Worm (Caenorhabditis elegans) whole organism, L3 larva: ENCODE measurements around the gene C36C5.12.
A peak's percentile ranks its signal among the peaks of the same experiment; 100 is the strongest.

Experiments
- R02D3.7 ChIP-seq: fragments of 150-350 bp; optimal IDR thresholded peaks from 2 replicates; lab custom pipeline; 2014; ENCODE audit warnings: missing biosample characterization, missing genetic modification characterization
- ZK546.5 ChIP-seq: sonication (generic microtip); optimal IDR thresholded peaks from 2 replicates; lab custom pipeline; 2017; ENCODE audit warnings: missing biosample characterization, missing genetic modification characterization
- aly-2 ChIP-seq: fragments of 150-350 bp; optimal IDR thresholded peaks from 2 replicates; lab custom pipeline; 2014; ENCODE audit warnings: missing biosample characterization, missing genetic modification characterization
- ceh-16 ChIP-seq: sonication (generic microtip); optimal IDR thresholded peaks from 2 replicates; lab custom pipeline; 2017; ENCODE audit warnings: missing biosample characterization, missing genetic modification characterization
- ceh-28 ChIP-seq: fragments of 150-350 bp; optimal IDR thresholded peaks from 2 replicates; lab custom pipeline; 2014; ENCODE audit warnings: missing biosample characterization, missing genetic modification reagents, missing genetic modification characterization
- ceh-82 ChIP-seq: fragments of 150-350 bp; optimal IDR thresholded peaks from 2 replicates; lab custom pipeline; 2014; ENCODE audit warnings: missing biosample characterization, missing genetic modification characterization
- ceh-9 ChIP-seq: sonication (generic microtip); optimal IDR thresholded peaks from 2 replicates; lab custom pipeline; 2018; ENCODE audit warnings: missing biosample characterization, missing genetic modification characterization
- daf-12 ChIP-seq: fragments of 150-350 bp; optimal IDR thresholded peaks from 2 replicates; lab custom pipeline; 2014; ENCODE audit warnings: missing biosample characterization, missing genetic modification reagents, missing genetic modification characterization
- egl-27 ChIP-seq: sonication (generic microtip); optimal IDR thresholded peaks from 4 replicates; lab custom pipeline; 2017; ENCODE audit warnings: missing biosample characterization, missing genetic modification reagents, missing genetic modification characterization
- egl-5 ChIP-seq: fragments of 150-350 bp; optimal IDR thresholded peaks from 2 replicates; lab custom pipeline; 2017; ENCODE audit warnings: missing biosample characterization, missing genetic modification reagents, missing genetic modification characterization, inconsistent platforms
- elt-1 ChIP-seq: fragments of 150-350 bp; optimal IDR thresholded peaks from 2 replicates; lab custom pipeline; 2014; ENCODE audit warnings: missing biosample characterization, missing genetic modification characterization
- elt-2 ChIP-seq: sonication (generic microtip); optimal IDR thresholded peaks from 2 replicates; lab custom pipeline; 2016; ENCODE audit warnings: missing genetic modification reagents, mild to moderate bottlenecking, missing genetic modification characterization, missing compliant biosample characterization
- elt-3 ChIP-seq, 3 experiments: fragments of 150-350 bp in 1 of 3; sonication (generic microtip) in 2 of 3; optimal IDR thresholded peaks; 2 replicates in 2 of 3; 4 replicates in 1 of 3; lab custom pipeline; 2014 to 2017; ENCODE audit warnings: missing biosample characterization in 3 of 3, missing genetic modification characterization in 3 of 3
- eor-1 ChIP-seq, 2 experiments: fragments of 150-350 bp; optimal IDR thresholded peaks; 2 replicates each; lab custom pipeline; 2014 to 2018; ENCODE audit warnings: missing biosample characterization in 2 of 2, missing genetic modification characterization in 2 of 2
- fkh-10 ChIP-seq: sonication (generic microtip); optimal IDR thresholded peaks from 2 replicates; lab custom pipeline; 2017; ENCODE audit warnings: missing biosample characterization, missing genetic modification reagents, missing genetic modification characterization
- fos-1 ChIP-seq: fragments of 150-350 bp; optimal IDR thresholded peaks from 2 replicates; lab custom pipeline; 2014; ENCODE audit warnings: missing biosample characterization, missing genetic modification characterization
- hmg-11 ChIP-seq: sonication (generic microtip); optimal IDR thresholded peaks from 2 replicates; lab custom pipeline; 2016; ENCODE audit warnings: missing genetic modification characterization, missing compliant biosample characterization
- jun-1 ChIP-seq: fragments of 150-350 bp; optimal IDR thresholded peaks from 2 replicates; lab custom pipeline; 2014; ENCODE audit warnings: missing biosample characterization, missing genetic modification reagents, missing genetic modification characterization
- lin-15B ChIP-seq: fragments of 150-350 bp; optimal IDR thresholded peaks from 2 replicates; lab custom pipeline; 2014; ENCODE audit warnings: missing biosample characterization, missing genetic modification characterization
- lin-39 ChIP-seq: fragments of 150-350 bp; optimal IDR thresholded peaks from 2 replicates; lab custom pipeline; 2018; ENCODE audit warnings: missing biosample characterization, missing genetic modification reagents, missing genetic modification characterization
- mdl-1 ChIP-seq: fragments of 150-350 bp; optimal IDR thresholded peaks from 2 replicates; lab custom pipeline; 2014; ENCODE audit warnings: missing biosample characterization, missing genetic modification characterization
- mml-1 ChIP-seq: fragments of 150-350 bp; sonication (generic microtip); optimal IDR thresholded peaks from 3 replicates; lab custom pipeline; 2014; ENCODE audit warnings: missing biosample characterization, missing genetic modification characterization
- nfya-1 ChIP-seq: sonication (generic microtip); optimal IDR thresholded peaks from 2 replicates; lab custom pipeline; 2017; ENCODE audit warnings: missing genetic modification characterization, mild to moderate bottlenecking, missing compliant biosample characterization, antibody characterized with exemption, moderate library complexity; ENCODE audit not compliant: insufficient read depth
- nhr-11 ChIP-seq: fragments of 150-350 bp; optimal IDR thresholded peaks from 2 replicates; lab custom pipeline; 2014; ENCODE audit warnings: missing biosample characterization, missing genetic modification characterization
- nhr-12 ChIP-seq: fragments of 150-350 bp; optimal IDR thresholded peaks from 2 replicates; lab custom pipeline; 2014; ENCODE audit warnings: missing biosample characterization, missing genetic modification characterization
- nhr-23 ChIP-seq: fragments of 150-350 bp; optimal IDR thresholded peaks from 2 replicates; lab custom pipeline; 2014; ENCODE audit warnings: missing biosample characterization, missing genetic modification reagents, missing genetic modification characterization
- nhr-25 ChIP-seq: sonication (generic microtip); optimal IDR thresholded peaks from 2 replicates; lab custom pipeline; 2017; ENCODE audit warnings: missing biosample characterization, missing genetic modification characterization
- nhr-43 ChIP-seq: sonication (generic microtip); optimal IDR thresholded peaks from 2 replicates; lab custom pipeline; 2016; ENCODE audit warnings: mild to moderate bottlenecking, missing genetic modification characterization, missing compliant biosample characterization; ENCODE audit not compliant: poor library complexity, severe bottlenecking
- nhr-67 ChIP-seq: fragments of 150-350 bp; optimal IDR thresholded peaks from 2 replicates; lab custom pipeline; 2014; ENCODE audit warnings: missing biosample characterization, missing genetic modification characterization
- nhr-76 ChIP-seq: fragments of 150-350 bp; sonication (generic microtip); optimal IDR thresholded peaks from 5 replicates; lab custom pipeline; 2014; ENCODE audit warnings: missing biosample characterization, missing genetic modification characterization
- nhr-77 ChIP-seq: fragments of 150-350 bp; optimal IDR thresholded peaks from 2 replicates; lab custom pipeline; 2014; ENCODE audit warnings: missing biosample characterization, missing genetic modification characterization
- pha-4 ChIP-seq: fragments of 150-350 bp; optimal IDR thresholded peaks from 2 replicates; lab custom pipeline; 2014; ENCODE audit warnings: missing biosample characterization, missing genetic modification reagents, missing genetic modification characterization
- sea-2 ChIP-seq: fragments of 150-350 bp; sonication (generic microtip); optimal IDR thresholded peaks from 4 replicates; lab custom pipeline; 2014; ENCODE audit warnings: missing biosample characterization, missing genetic modification reagents, missing genetic modification characterization
- skn-1 ChIP-seq: fragments of 150-350 bp; optimal IDR thresholded peaks from 2 replicates; lab custom pipeline; 2014; ENCODE audit warnings: missing biosample characterization, missing genetic modification characterization
- snpc-4 ChIP-seq: fragments of 150-350 bp; optimal IDR thresholded peaks from 2 replicates; lab custom pipeline; 2014; ENCODE audit warnings: missing biosample characterization, missing genetic modification characterization
- unc-39 ChIP-seq: sonication (generic microtip); optimal IDR thresholded peaks from 4 replicates; lab custom pipeline; 2017; ENCODE audit warnings: missing biosample characterization, missing genetic modification characterization
- zag-1 ChIP-seq: fragments of 150-350 bp; optimal IDR thresholded peaks from 2 replicates; lab custom pipeline; 2014; ENCODE audit warnings: missing biosample characterization, missing genetic modification characterization
- ztf-4 ChIP-seq: fragments of 150-350 bp; optimal IDR thresholded peaks from 2 replicates; lab custom pipeline; 2014; ENCODE audit warnings: missing biosample characterization, missing genetic modification characterization

C36C5.12 gene

ce11 chrV:3159252-3159651 lies at the start of gene C36C5.12:
TSS of gene C36C5.12 (minus strand) at chrV:3159352.
- TF ChIP-seq elt-1 (tag; lab: Kevin White, UChicago) (no peak), egl-5 (no peak), lin-39 (tag; lab: Kevin White, UChicago) (no peak), ceh-16 (tag; lab: Kevin White, UChicago) (no peak)
- TF ChIP-seq, all 47 proteins: peak for 0

- TF ChIP-seq lin-15B (tag; lab: Kevin White, UChicago): no peak
- TF ChIP-seq sea-2 (GFP tag; lab: Kevin White, UChicago): no peak
- no peak for TF ChIP-seq ceh-28 (tag; lab: Kevin White, UChicago)
- TF ChIP-seq aly-2 (tag; lab: Kevin White, UChicago): no peak
- no peak for TF ChIP-seq hmg-11
Observed at ce11 chrV:3208940-3209339, 49.8 kb upstream of the C36C5.12 start.

ce11 chrV:3204433-3204832 lies 45.3 kb upstream of the C36C5.12 start:
- TF ChIP-seq egl-27 (tag; lab: Kevin White, UChicago) (no peak), hmg-11 (no peak), snpc-4 (tag; lab: Kevin White, UChicago) (no peak), lin-15B (tag; lab: Kevin White, UChicago) (no peak), skn-1 (no peak), nhr-11 (tag; lab: Kevin White, UChicago) (no peak), ceh-82 (tag; lab: Kevin White, UChicago) (no peak), jun-1 (tag; lab: Kevin White, UChicago) (no peak), pha-4 (tag; lab: Kevin White, UChicago) (no peak), ceh-16 (tag; lab: Kevin White, UChicago) (no peak), eor-1 (tag; optimal IDR thresholded peaks at IDR 0.05; lab: Kevin White, UChicago) (no peak), nhr-25 (tag; lab: Kevin White, UChicago) (no peak), daf-12 (no peak), R02D3.7 (tag; lab: Kevin White, UChicago) (no peak), mdl-1 (tag; lab: Kevin White, UChicago) (no peak), nfya-1 (tag; lab: Kevin White, UChicago) (no peak), fos-1 (tag; lab: Kevin White, UChicago) (no peak), nhr-77 (tag; lab: Kevin White, UChicago) (no peak), zag-1 (tag; lab: Kevin White, UChicago) (no peak)

DNA sequence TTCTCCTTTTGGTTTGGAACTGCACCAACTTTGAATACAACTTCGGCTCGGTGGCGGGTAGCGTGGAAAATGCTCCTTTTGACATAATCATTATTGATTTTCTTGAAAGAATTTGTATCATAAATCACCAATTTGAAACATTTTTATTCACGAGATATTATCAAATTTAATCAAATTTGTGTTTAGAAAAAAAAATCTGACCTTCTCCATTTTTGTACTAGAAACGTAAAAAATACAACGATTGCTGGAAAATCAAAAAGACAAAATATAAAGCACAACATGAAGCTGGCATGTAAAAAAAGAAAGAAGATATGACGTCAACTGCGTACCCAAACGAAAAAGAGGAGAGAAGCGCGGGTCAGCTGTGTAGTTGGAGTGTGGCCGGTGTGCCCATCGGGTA lies 41.2 kb upstream of the C36C5.12 start, which contains the start of gene K08D9.4:
TSS of gene K08D9.4 (minus strand) at position 101 of the 400 bp plus-strand sequence.
- no peak for TF ChIP-seq nhr-77 (tag; lab: Kevin White, UChicago)
- no peak for TF ChIP-seq elt-3 (tag; optimal IDR thresholded peaks at IDR 0.05; lab: Kevin White, UChicago)
- no peak for TF ChIP-seq elt-1 (tag; lab: Kevin White, UChicago)
- TF ChIP-seq mml-1 (tag; lab: Kevin White, UChicago): no peak
- TF ChIP-seq egl-27 (tag; lab: Kevin White, UChicago): no peak

ce11 chrV:3196832-3197329 lies 37.7 kb upstream of the C36C5.12 start, which contains the start of the genes Y73C8B.1 and Y73C8B.5:
TSS of gene Y73C8B.1 (minus strand) at chrV:3196882.
TSS of gene Y73C8B.5 (plus strand) at chrV:3197268.
- TF ChIP-seq ZK546.5 (no peak), elt-2 (tag; lab: Kevin White, UChicago) (peak; percentile 28), eor-1 (tag; optimal IDR thresholded peaks at IDR 0.05; lab: Kevin White, UChicago) (no peak), snpc-4 (tag; lab: Kevin White, UChicago) (no peak), unc-39 (tag; lab: Kevin White, UChicago) (no peak), mdl-1 (tag; lab: Kevin White, UChicago) (no peak), fkh-10 (GFP tag; lab: Kevin White, UChicago) (no peak), ceh-28 (tag; lab: Kevin White, UChicago) (no peak), nfya-1 (tag; lab: Kevin White, UChicago) (peak; percentile 22), nhr-23 (tag; lab: Kevin White, UChicago) (peak; percentile 41), nhr-11 (tag; lab: Kevin White, UChicago) (peak; percentile 85), nhr-12 (tag; lab: Kevin White, UChicago) (no peak), ceh-9 (tag; lab: Kevin White, UChicago) (no peak), hmg-11 (no peak), ztf-4 (tag; lab: Kevin White, UChicago) (no peak), jun-1 (tag; lab: Kevin White, UChicago) (no peak), lin-15B (tag; lab: Kevin White, UChicago) (no peak), zag-1 (tag; lab: Kevin White, UChicago) (no peak), nhr-76 (no peak), nhr-67 (no peak), nhr-43 (tag; lab: Kevin White, UChicago) (no peak), pha-4 (tag; lab: Kevin White, UChicago) (no peak), fos-1 (tag; lab: Kevin White, UChicago) (no peak), nhr-25 (tag; lab: Kevin White, UChicago) (peak; percentile 37), R02D3.7 (tag; lab: Kevin White, UChicago) (no peak), aly-2 (tag; lab: Kevin White, UChicago) (no peak), elt-1 (tag; lab: Kevin White, UChicago) (no peak)
